Fruit fly (Drosophila melanogaster) whole organism, prepupa: ENCODE measurements around the gene RnpS1.

Experiments
- CG8119 ChIP-seq: fragments of 200-800 bp; sonication (Bioruptor generic); IDR thresholded peaks from 3 replicates; pipeline ENCODE4 v1.3.6; 2022; ENCODE audit warnings: missing biosample characterization, missing genetic modification characterization
- Eip75B ChIP-seq: fragments of 200-800 bp; sonication (Bioruptor generic); optimal IDR thresholded peaks from 3 replicates; lab custom pipeline; 2016; ENCODE audit warnings: missing biosample characterization, missing genetic modification characterization
- Met ChIP-seq: fragments of 200-800 bp; sonication (Bioruptor generic); optimal IDR thresholded peaks from 3 replicates; lab custom pipeline; 2016; ENCODE audit warnings: missing biosample characterization, missing genetic modification characterization
- esn ChIP-seq: fragments of 200-800 bp; sonication (Bioruptor generic); optimal IDR thresholded peaks from 2 replicates; lab custom pipeline; 2016; ENCODE audit warnings: missing biosample characterization, mild to moderate bottlenecking, missing genetic modification characterization, moderate library complexity
- net ChIP-seq: fragments of 200-800 bp; sonication (Bioruptor generic); optimal IDR thresholded peaks from 3 replicates; lab custom pipeline; 2016; ENCODE audit warnings: missing biosample characterization, missing genetic modification characterization
- svp ChIP-seq: fragments of 200-800 bp; sonication (Bioruptor generic); peaks from one replicate; lab custom pipeline; 2016; ENCODE audit warnings: missing biosample characterization, missing genetic modification characterization

dm6 chr3R:9529387-9529897 lies 22.4 kb upstream of the RnpS1 start:
- TF ChIP-seq CG8119 (no peak), svp (GFP tag; lab: Kevin White, UChicago) (peak; percentile 50), esn (GFP tag; lab: Kevin White, UChicago) (no peak), net (GFP tag; lab: Kevin White, UChicago) (no peak), Met (GFP tag; lab: Kevin White, UChicago) (no peak), Eip75B (GFP tag; lab: Kevin White, UChicago) (no peak)
